Worm (Caenorhabditis elegans): Measurements from ENCODE around the gene F41G4.13.

The F41G4.13 gene

ce11 chrX:16792700-16793176 lies 41.9 kb downstream of the F41G4.13 start, which contains the start of gene got-1.2:
got-1.2 (minus strand) TSS chrX:16793126.
- no peak for TF ChIP-seq unc-62 (GFP tag; optimal IDR thresholded peaks at IDR 0.05)

ce11 chrX:16787152-16787551 lies 47.4 kb downstream of the F41G4.13 start:
- TF ChIP-seq unc-62 (GFP tag; optimal IDR thresholded peaks at IDR 0.05): no peak

ce11 chrX:16786021-16786488 lies 48.5 kb downstream of the F41G4.13 start, which contains the start of gene T01C8.2:
T01C8.2 (plus strand) TSS chrX:16786438.
- TF ChIP-seq unc-62 (GFP tag; optimal IDR thresholded peaks at IDR 0.05): no peak

ce11 chrX:16784038-16784437 lies 50.6 kb downstream of the F41G4.13 start:
- no peak for TF ChIP-seq unc-62 (GFP tag; optimal IDR thresholded peaks at IDR 0.05)

All from whole organism, dauer.